Worm (Caenorhabditis elegans) whole organism, late embryonic: ENCODE results near the gene prp-40.

Source experiments
- C08G9.2 ChIP-seq: sonication (generic microtip); optimal IDR thresholded peaks from 2 replicates; lab custom pipeline; 2016; ENCODE audit warnings: mild to moderate bottlenecking, missing genetic modification characterization, moderate library complexity, missing compliant biosample characterization
- C38D4.7 ChIP-seq: fragments of 200-800 bp; sonication (Bioruptor generic); optimal IDR thresholded peaks from 2 replicates; lab custom pipeline; 2018; ENCODE audit warnings: mild to moderate bottlenecking, missing genetic modification characterization, moderate library complexity, missing compliant biosample characterization
- F13H6.1 ChIP-seq: sonication (generic microtip); optimal IDR thresholded peaks from 2 replicates; lab custom pipeline; 2016; ENCODE audit warnings: missing genetic modification characterization, missing compliant biosample characterization
- ahr-1 ChIP-seq: sonication (generic microtip); optimal IDR thresholded peaks from 2 replicates; lab custom pipeline; 2016; ENCODE audit warnings: missing genetic modification characterization, missing compliant biosample characterization
- ama-1 ChIP-seq: fragments of 150-350 bp; optimal IDR thresholded peaks from 2 replicates; lab custom pipeline; 2014
- ceh-18 ChIP-seq: sonication (generic microtip); optimal IDR thresholded peaks from 2 replicates; lab custom pipeline; 2016; ENCODE audit warnings: missing genetic modification characterization, missing compliant biosample characterization
- ceh-2 ChIP-seq: sonication (generic microtip); optimal IDR thresholded peaks from 2 replicates; lab custom pipeline; 2016; ENCODE audit warnings: missing genotype, missing genetic modification characterization, missing compliant biosample characterization
- ceh-24 ChIP-seq: sonication (generic microtip); optimal IDR thresholded peaks from 2 replicates; lab custom pipeline; 2016; ENCODE audit warnings: mild to moderate bottlenecking, missing genetic modification characterization, missing compliant biosample characterization
- ceh-6 ChIP-seq: fragments of 200-800 bp; sonication (Bioruptor generic); optimal IDR thresholded peaks from 2 replicates; lab custom pipeline; 2018; ENCODE audit warnings: mild to moderate bottlenecking, missing genetic modification characterization, missing compliant biosample characterization
- ceh-9 ChIP-seq: sonication (generic microtip); optimal IDR thresholded peaks from 2 replicates; lab custom pipeline; 2016; ENCODE audit warnings: mild to moderate bottlenecking, missing genetic modification characterization, inconsistent platforms, missing compliant biosample characterization
- che-1 ChIP-seq: sonication (generic microtip); optimal IDR thresholded peaks from 2 replicates; lab custom pipeline; 2016; ENCODE audit warnings: mild to moderate bottlenecking, missing genetic modification characterization, missing compliant biosample characterization
- elt-4 ChIP-seq: sonication (generic microtip); optimal IDR thresholded peaks from 2 replicates; lab custom pipeline; 2016; ENCODE audit warnings: missing genetic modification characterization, missing compliant biosample characterization
- ets-4 ChIP-seq: sonication (generic microtip); optimal IDR thresholded peaks from 2 replicates; lab custom pipeline; 2016; ENCODE audit warnings: missing genetic modification characterization, missing compliant biosample characterization
- eyg-1 ChIP-seq: sonication (generic microtip); optimal IDR thresholded peaks from 2 replicates; lab custom pipeline; 2016; ENCODE audit warnings: missing genotype, missing genetic modification characterization, missing compliant biosample characterization
- fax-1 ChIP-seq: sonication (generic microtip); optimal IDR thresholded peaks from 2 replicates; lab custom pipeline; 2016; ENCODE audit warnings: missing genotype, missing genetic modification characterization, missing compliant biosample characterization
- fkh-6 ChIP-seq: sonication (generic microtip); optimal IDR thresholded peaks from 2 replicates; lab custom pipeline; 2016; ENCODE audit warnings: missing genetic modification characterization, missing compliant biosample characterization
- hlh-15 ChIP-seq: sonication (generic microtip); optimal IDR thresholded peaks from 2 replicates; lab custom pipeline; 2016; ENCODE audit warnings: missing genetic modification characterization, missing compliant biosample characterization
- hlh-6 ChIP-seq: sonication (generic microtip); optimal IDR thresholded peaks from 2 replicates; lab custom pipeline; 2016; ENCODE audit warnings: missing genotype, missing genetic modification characterization, missing compliant biosample characterization
- hlh-8 ChIP-seq: sonication (generic microtip); optimal IDR thresholded peaks from 2 replicates; lab custom pipeline; 2016; ENCODE audit warnings: missing genotype, missing genetic modification characterization, missing compliant biosample characterization
- madf-2 ChIP-seq: sonication (generic microtip); optimal IDR thresholded peaks from 2 replicates; lab custom pipeline; 2017; ENCODE audit warnings: missing genetic modification characterization, missing compliant biosample characterization
- nfya-1 ChIP-seq: sonication (generic microtip); optimal IDR thresholded peaks from 2 replicates; lab custom pipeline; 2017; ENCODE audit warnings: missing genetic modification characterization, mild to moderate bottlenecking, missing compliant biosample characterization, antibody characterized with exemption, moderate library complexity
- nhr-11 ChIP-seq: fragments of 150-350 bp; optimal IDR thresholded peaks from 2 replicates; lab custom pipeline; 2014; ENCODE audit warnings: missing biosample characterization, missing genetic modification characterization
- nhr-232 ChIP-seq: sonication (generic microtip); optimal IDR thresholded peaks from 2 replicates; lab custom pipeline; 2016; ENCODE audit warnings: missing genetic modification characterization, missing compliant biosample characterization
- npax-4 ChIP-seq: sonication (generic microtip); optimal IDR thresholded peaks from 2 replicates; lab custom pipeline; 2016; ENCODE audit warnings: missing genetic modification characterization, missing compliant biosample characterization
- pag-3 ChIP-seq: sonication (generic microtip); optimal IDR thresholded peaks from 2 replicates; lab custom pipeline; 2016; ENCODE audit warnings: missing compliant biosample characterization, missing genetic modification characterization, borderline replicate concordance
- pat-9 ChIP-seq: fragments of 200-800 bp; sonication (Bioruptor generic); optimal IDR thresholded peaks from 2 replicates; lab custom pipeline; 2018; ENCODE audit warnings: mild to moderate bottlenecking, missing genetic modification characterization, moderate library complexity, missing compliant biosample characterization
- rnt-1 ChIP-seq: sonication (generic microtip); optimal IDR thresholded peaks from 2 replicates; lab custom pipeline; 2016; ENCODE audit warnings: missing genetic modification characterization, missing compliant biosample characterization
- sdc-2 ChIP-seq: sonication (generic microtip); optimal IDR thresholded peaks from 2 replicates; lab custom pipeline; 2016; ENCODE audit warnings: missing genotype, missing genetic modification characterization, missing compliant biosample characterization
- sox-2 ChIP-seq: fragments of 200-800 bp; sonication (Bioruptor generic); IDR thresholded peaks from 2 replicates; pipeline ENCODE4 v1.3.6; 2022; ENCODE audit warnings: missing genetic modification reagents, missing genetic modification characterization, missing compliant biosample characterization
- tbx-2 ChIP-seq: sonication (generic microtip); optimal IDR thresholded peaks from 2 replicates; lab custom pipeline; 2016; ENCODE audit warnings: missing genetic modification characterization, missing compliant biosample characterization
- tbx-7 ChIP-seq: sonication (generic microtip); optimal IDR thresholded peaks from 2 replicates; lab custom pipeline; 2016; ENCODE audit warnings: missing genotype, missing genetic modification characterization, missing compliant biosample characterization
- ttx-3 ChIP-seq: sonication (generic microtip); optimal IDR thresholded peaks from 2 replicates; lab custom pipeline; 2016; ENCODE audit warnings: missing genetic modification reagents, missing genetic modification characterization, missing compliant biosample characterization
- unc-3 ChIP-seq, 2 experiments: fragments of 200-800 bp in 1 of 2; sonication (Bioruptor generic) in 1 of 2; sonication (generic microtip) in 1 of 2; conservative IDR thresholded peaks in 1 of 2; optimal IDR thresholded peaks in 1 of 2; 2 replicates each; pipeline versions ENCODE4 v1.3.6 to Lab custom; 2016 to 2022; ENCODE audit warnings: missing compliant biosample characterization in 2 of 2, missing genetic modification characterization in 2 of 2, missing genetic modification reagents in 1 of 2
- unc-42 ChIP-seq: sonication (generic microtip); optimal IDR thresholded peaks from 2 replicates; lab custom pipeline; 2016; ENCODE audit warnings: missing genotype, missing genetic modification characterization, missing compliant biosample characterization
- unc-55 ChIP-seq: sonication (generic microtip); optimal IDR thresholded peaks from 2 replicates; lab custom pipeline; 2017; ENCODE audit warnings: missing biosample characterization, missing genetic modification reagents, missing genetic modification characterization
- unc-86 ChIP-seq: sonication (generic microtip); optimal IDR thresholded peaks from 2 replicates; lab custom pipeline; 2016; ENCODE audit warnings: missing genetic modification characterization, missing compliant biosample characterization
- zip-5 ChIP-seq: sonication (generic microtip); optimal IDR thresholded peaks from 2 replicates; lab custom pipeline; 2016; ENCODE audit warnings: missing genetic modification characterization, missing compliant biosample characterization
- ztf-16 ChIP-seq: sonication (generic microtip); optimal IDR thresholded peaks from 2 replicates; lab custom pipeline; 2017; ENCODE audit warnings: missing genetic modification characterization, missing compliant biosample characterization

The prp-40 gene

DNA sequence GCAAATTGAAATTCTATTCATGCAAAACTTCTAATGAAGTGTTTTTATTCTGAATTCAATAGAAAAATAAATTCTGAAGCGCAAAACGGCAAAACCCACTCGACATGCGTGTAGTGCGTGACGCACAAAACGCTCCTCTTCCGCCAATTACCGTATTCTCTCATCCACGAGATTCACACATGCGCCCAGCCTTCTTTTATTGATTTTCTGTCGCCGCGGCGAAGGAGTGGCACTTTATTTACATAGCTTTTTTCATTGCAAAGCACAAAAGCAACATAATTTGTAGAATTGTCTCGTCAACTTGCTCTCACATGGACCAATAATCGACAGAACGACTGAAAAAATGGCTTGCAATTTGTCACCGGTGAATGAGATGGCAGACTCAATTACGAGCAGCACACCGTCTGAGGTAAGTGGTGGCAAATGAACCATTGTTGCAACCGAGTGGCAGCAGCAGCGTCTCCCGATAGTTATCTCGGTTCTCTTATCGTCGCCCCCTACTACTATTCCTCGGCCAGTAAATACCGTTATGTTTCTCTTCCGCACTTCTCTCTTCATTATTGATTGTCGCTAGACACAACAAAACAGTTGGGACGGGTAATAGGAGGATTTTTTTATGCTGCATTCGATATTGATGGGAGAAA lies 24.3 kb downstream of the prp-40 start, which contains the start of gene unc-16 (continued):
- TF ChIP-seq nhr-232 (tag; lab: Kevin White, UChicago) (no peak), tbx-7 (tag; lab: Kevin White, UChicago) (no peak), che-1 (tag; lab: Kevin White, UChicago) (no peak), madf-2 (tag; lab: Kevin White, UChicago) (no peak), ztf-16 (tag; lab: Kevin White, UChicago) (peak; percentile 56), ama-1 (peak; percentile 1), ets-4 (peak; percentile 40), sdc-2 (no peak), rnt-1 (peak; percentile 36), zip-5 (tag; lab: Kevin White, UChicago) (no peak), sox-2 (no peak), nfya-1 (peak; percentile 95), ceh-24 (tag; lab: Kevin White, UChicago) (no peak), pat-9 (tag; lab: Kevin White, UChicago) (no peak), ceh-6 (GFP tag; lab: Kevin White, UChicago) (no peak), hlh-6 (tag; lab: Kevin White, UChicago) (no peak), hlh-8 (tag; lab: Kevin White, UChicago) (peak; percentile 55), unc-3 (GFP tag; conservative IDR thresholded peaks at IDR 0.05; lab: Robert Waterston, UW) (no peak), unc-3 (tag; optimal IDR thresholded peaks at IDR 0.05; lab: Kevin White, UChicago) (no peak), C08G9.2 (tag; lab: Kevin White, UChicago) (no peak), nhr-11 (no peak)

DNA sequence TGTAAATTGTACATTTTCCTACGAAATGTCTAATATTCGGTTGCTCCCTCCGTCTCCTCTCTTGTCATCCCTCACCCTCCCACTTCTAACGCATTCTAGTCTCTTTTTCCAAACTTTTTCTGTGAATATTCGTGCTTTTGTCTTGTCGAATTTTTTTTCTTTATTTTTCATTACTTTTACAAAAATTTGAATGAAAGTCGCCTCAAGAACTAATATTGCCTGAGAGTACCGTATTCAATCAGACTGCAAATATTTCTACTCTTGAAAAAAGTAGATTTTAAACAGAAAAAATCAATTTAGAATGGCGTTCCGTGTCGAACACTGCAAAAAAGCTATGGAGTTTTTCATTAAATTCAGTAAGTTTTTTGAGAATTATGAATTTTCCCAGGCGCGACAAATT lies 34.4 kb downstream of the prp-40 start, which contains the start of gene ZK1098.11:
ZK1098.11 (plus strand) TSS at position 301 of the 400 bp plus-strand sequence.
- TF ChIP-seq ahr-1 (no peak), hlh-6 (tag; lab: Kevin White, UChicago) (no peak), ceh-18 (tag; lab: Kevin White, UChicago) (no peak), tbx-7 (tag; lab: Kevin White, UChicago) (no peak), tbx-2 (tag; lab: Kevin White, UChicago) (no peak), hlh-8 (tag; lab: Kevin White, UChicago) (no peak), ceh-9 (tag; lab: Kevin White, UChicago) (no peak), unc-86 (tag; lab: Kevin White, UChicago) (no peak), zip-5 (tag; lab: Kevin White, UChicago) (no peak), unc-42 (no peak), C38D4.7 (GFP tag; lab: Kevin White, UChicago) (no peak), fkh-6 (tag; lab: Kevin White, UChicago) (no peak), nhr-232 (tag; lab: Kevin White, UChicago) (no peak), npax-4 (tag; lab: Kevin White, UChicago) (no peak), eyg-1 (tag; lab: Kevin White, UChicago) (no peak), C08G9.2 (tag; lab: Kevin White, UChicago) (no peak)

DNA sequence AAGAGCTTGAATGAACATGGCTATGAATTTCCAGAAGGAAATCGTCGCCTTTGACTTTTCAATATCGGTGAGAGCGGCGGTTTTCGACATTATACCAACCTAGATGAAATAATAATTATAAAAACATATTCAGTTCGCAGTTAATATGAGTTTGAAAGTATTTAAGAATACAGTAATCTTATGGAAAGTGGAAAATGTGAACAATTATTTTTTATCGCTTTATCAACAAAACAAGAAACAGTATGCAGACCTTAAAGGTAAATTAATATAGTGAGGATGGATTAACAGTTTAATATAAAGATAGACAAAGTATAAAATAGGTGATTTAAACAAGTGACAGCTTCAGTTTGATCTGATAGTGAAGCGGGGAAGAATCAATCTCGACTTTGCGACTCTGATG lies 36.6 kb downstream of the prp-40 start, which contains the start of gene C48B4.6:
C48B4.6 (minus strand) TSS at position 101 of the 400 bp plus-strand sequence.
- TF ChIP-seq elt-4 (no peak), fax-1 (no peak), hlh-15 (no peak), F13H6.1 (tag; lab: Kevin White, UChicago) (no peak), ceh-2 (no peak), madf-2 (tag; lab: Kevin White, UChicago) (no peak), ztf-16 (tag; lab: Kevin White, UChicago) (no peak), pag-3 (tag; lab: Kevin White, UChicago) (no peak), unc-55 (GFP tag; lab: Kevin White, UChicago) (no peak), rnt-1 (no peak), ttx-3 (tag; lab: Kevin White, UChicago) (no peak)
